Worm (Caenorhabditis elegans): ENCODE data around the gene str-141.

str-141 gene

DNA sequence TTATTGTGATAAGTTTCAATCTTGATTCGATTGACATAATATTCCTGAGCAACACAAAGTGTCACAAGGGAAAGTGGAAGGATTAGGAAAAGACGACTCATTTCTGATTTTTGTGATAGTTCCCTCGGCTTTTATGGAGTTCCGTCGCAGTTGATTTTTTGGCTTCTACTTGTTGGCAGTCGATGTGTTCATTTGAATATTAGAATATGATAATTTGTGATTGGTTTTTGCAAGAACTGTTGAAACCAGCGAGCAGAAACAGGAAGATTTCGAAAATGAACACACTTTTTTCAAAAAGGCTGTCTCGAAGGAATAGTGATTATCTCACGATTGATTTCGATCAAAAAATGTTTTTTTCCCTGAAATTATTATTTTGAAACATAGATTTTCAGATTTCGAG lies 10.6 kb upstream of the str-141 start, which contains the start of gene T02E9.6:
Gene T02E9.6 (minus strand): TSS at position 101 of the 400 bp plus-strand sequence.
- TF ChIP-seq peb-1 (tag; optimal IDR thresholded peaks at IDR 0.05) (no peak), ztf-11 (tag; optimal IDR thresholded peaks at IDR 0.05) (no peak), lin-11 (tag; optimal IDR thresholded peaks at IDR 0.05) (no peak), ztf-1 (GFP tag; conservative IDR thresholded peaks at IDR 0.05) (no peak), nhr-23 (tag; optimal IDR thresholded peaks at IDR 0.05) (no peak), ztf-4 (tag; optimal IDR thresholded peaks at IDR 0.05) (no peak), ZK546.5 (tag; optimal IDR thresholded peaks at IDR 0.05) (no peak), sem-4 (tag; optimal IDR thresholded peaks at IDR 0.05) (no peak), aly-2 (tag; optimal IDR thresholded peaks at IDR 0.05) (no peak), mbf-1 (tag; optimal IDR thresholded peaks at IDR 0.05) (no peak), elt-3 (tag; optimal IDR thresholded peaks at IDR 0.05) (no peak), lin-39 (tag; optimal IDR thresholded peaks at IDR 0.05) (no peak)

DNA sequence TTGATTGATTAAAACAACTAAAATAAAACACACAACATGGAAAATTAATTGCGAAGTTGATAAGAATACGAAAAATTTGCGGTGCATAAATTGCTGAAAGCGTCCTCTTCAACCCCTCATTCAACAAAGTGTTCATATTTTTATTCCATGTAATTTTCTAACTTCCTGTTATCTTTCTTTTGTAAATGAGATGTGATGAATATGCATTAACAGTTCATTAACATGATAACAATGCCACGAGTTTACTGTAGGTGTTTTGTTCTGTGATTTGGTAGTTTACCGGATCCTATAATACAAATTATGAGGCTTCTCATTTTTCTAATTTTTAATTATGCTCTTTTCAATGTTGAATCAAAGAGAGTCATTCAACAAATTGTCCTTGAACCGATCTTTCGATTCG lies 5.5 kb upstream of the str-141 start, which contains the start of gene F47G9.6:
Gene F47G9.6 (plus strand): TSS at position 301 of the 400 bp plus-strand sequence.
- TF ChIP-seq nhr-23 (tag; optimal IDR thresholded peaks at IDR 0.05) (no peak), elt-1 (tag; optimal IDR thresholded peaks at IDR 0.05) (no peak), egl-27 (tag; optimal IDR thresholded peaks at IDR 0.05) (no peak), F13H6.1 (tag; optimal IDR thresholded peaks at IDR 0.05) (no peak), lin-13 (GFP tag; optimal IDR thresholded peaks at IDR 0.05) (no peak), ztf-11 (tag; optimal IDR thresholded peaks at IDR 0.05) (no peak)

DNA sequence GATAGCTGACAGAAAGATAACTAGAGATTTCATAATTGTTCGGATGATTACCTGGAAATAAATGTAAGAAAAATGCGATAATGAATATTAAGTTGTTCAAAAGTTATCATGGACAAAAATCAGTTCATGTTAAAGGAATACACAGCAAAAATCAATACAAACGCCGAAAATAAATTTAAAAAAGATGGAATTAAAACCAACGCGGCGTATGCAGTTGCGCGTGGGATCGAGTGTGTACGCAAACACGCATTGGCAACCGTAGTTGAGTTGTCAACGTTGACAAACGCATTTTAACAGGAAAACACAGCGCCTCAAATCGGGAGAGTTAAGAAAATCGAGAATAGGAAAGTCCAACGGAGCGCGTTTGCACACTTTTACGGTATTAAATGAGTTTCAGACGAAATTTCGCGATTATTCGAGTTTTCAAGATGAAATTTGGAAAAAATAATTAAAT lies 3.3 kb upstream of the str-141 start, which contains the start of gene tmed-10:
Gene tmed-10 (minus strand): TSS at position 51 of the 454 bp plus-strand sequence.
- peak; percentile 33 for TF ChIP-seq fos-1 (tag; optimal IDR thresholded peaks at IDR 0.05)
- TF ChIP-seq nhr-11 (tag; optimal IDR thresholded peaks at IDR 0.05): no peak
- no peak for TF ChIP-seq ceh-82 (tag; optimal IDR thresholded peaks at IDR 0.05)
- no peak for TF ChIP-seq sem-4 (tag; optimal IDR thresholded peaks at IDR 0.05)
- TF ChIP-seq ama-1 (optimal IDR thresholded peaks at IDR 0.05): no peak
- no peak for TF ChIP-seq ztf-4 (tag; optimal IDR thresholded peaks at IDR 0.05)
- peak; percentile 61 for TF ChIP-seq unc-55 (GFP tag; optimal IDR thresholded peaks at IDR 0.05)
- no peak for TF ChIP-seq mab-5 (tag; optimal IDR thresholded peaks at IDR 0.05)
- peak; percentile 47 for TF ChIP-seq zag-1 (tag; optimal IDR thresholded peaks at IDR 0.05)
- TF ChIP-seq crh-2 (tag; optimal IDR thresholded peaks at IDR 0.05): peak; percentile 80
- no peak for TF ChIP-seq nhr-6 (tag; optimal IDR thresholded peaks at IDR 0.05)
- TF ChIP-seq F13H6.1 (tag; optimal IDR thresholded peaks at IDR 0.05): peak; percentile 51
- TF ChIP-seq lsy-2 (tag; optimal IDR thresholded peaks at IDR 0.05): peak; percentile 66 to 93
- no peak for TF ChIP-seq mdl-1 (tag; optimal IDR thresholded peaks at IDR 0.05)
- TF ChIP-seq nhr-129 (tag; optimal IDR thresholded peaks at IDR 0.05): peak; percentile 69
- no peak for TF ChIP-seq unc-39 (tag; optimal IDR thresholded peaks at IDR 0.05)
- no peak for TF ChIP-seq dmd-4 (tag; optimal IDR thresholded peaks at IDR 0.05)
- TF ChIP-seq lin-39 (tag; optimal IDR thresholded peaks at IDR 0.05): no peak
- peak; percentile 6 for TF ChIP-seq lin-13 (GFP tag; optimal IDR thresholded peaks at IDR 0.05)
- peak; percentile 63 for TF ChIP-seq sma-9 (GFP tag; optimal IDR thresholded peaks at IDR 0.05)
- no peak for TF ChIP-seq sma-9 (tag; optimal IDR thresholded peaks at IDR 0.05)
- peak; percentile 12 for TF ChIP-seq snpc-4 (tag; optimal IDR thresholded peaks at IDR 0.05)
- TF ChIP-seq nhr-23 (tag; optimal IDR thresholded peaks at IDR 0.05): no peak
- no peak for TF ChIP-seq mbf-1 (tag; optimal IDR thresholded peaks at IDR 0.05)
- TF ChIP-seq sma-3 (GFP tag; optimal IDR thresholded peaks at IDR 0.05): peak; percentile 54
- TF ChIP-seq C34F6.9 (tag; optimal IDR thresholded peaks at IDR 0.05): peak; percentile 77

DNA sequence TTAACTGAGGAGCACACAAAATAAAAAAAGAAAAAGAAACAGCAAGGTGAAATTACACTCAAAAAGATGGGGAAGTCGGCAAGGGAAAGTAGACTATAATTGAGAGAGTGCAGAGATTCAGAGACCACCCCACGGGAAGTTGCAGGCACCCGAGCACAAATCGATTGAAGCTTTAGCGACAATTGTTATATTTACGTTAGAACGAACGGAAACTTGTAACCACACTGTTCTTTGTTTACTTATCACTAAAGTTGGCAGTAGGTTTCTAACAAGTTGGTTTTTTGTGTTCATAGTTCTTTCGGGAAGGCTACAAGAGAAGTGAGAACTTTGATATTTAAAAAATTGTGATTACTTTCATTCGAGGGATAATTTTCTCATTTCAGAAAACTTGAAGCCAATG lies 1.9 kb downstream of the str-141 start, which contains the start of gene F47G9.4:
Gene F47G9.4 (minus strand): TSS at position 98 of the 400 bp plus-strand sequence.
- no peak for TF ChIP-seq ceh-16 (tag; optimal IDR thresholded peaks at IDR 0.05)
- TF ChIP-seq nhr-10 (tag; optimal IDR thresholded peaks at IDR 0.05): no peak
- TF ChIP-seq lsy-2 (tag; optimal IDR thresholded peaks at IDR 0.05): no peak
- TF ChIP-seq sma-9 (GFP tag; optimal IDR thresholded peaks at IDR 0.05): no peak
- no peak for TF ChIP-seq sma-9 (tag; optimal IDR thresholded peaks at IDR 0.05)
- no peak for TF ChIP-seq crh-2 (tag; optimal IDR thresholded peaks at IDR 0.05)
- TF ChIP-seq nhr-129 (tag; optimal IDR thresholded peaks at IDR 0.05): peak; percentile 8
- no peak for TF ChIP-seq ama-1 (optimal IDR thresholded peaks at IDR 0.05)
- no peak for TF ChIP-seq elt-1 (tag; optimal IDR thresholded peaks at IDR 0.05)
- TF ChIP-seq aly-2 (tag; optimal IDR thresholded peaks at IDR 0.05): no peak
- no peak for TF ChIP-seq zag-1 (tag; optimal IDR thresholded peaks at IDR 0.05)
- peak; percentile 50 for TF ChIP-seq F13H6.1 (tag; optimal IDR thresholded peaks at IDR 0.05)
- TF ChIP-seq fos-1 (tag; optimal IDR thresholded peaks at IDR 0.05): no peak

Measured in whole organism, L2 larva.